Worm (Caenorhabditis elegans): ENCODE results near the gene ZK1067.4.

- no peak for TF ChIP-seq cog-1 (tag; optimal IDR thresholded peaks at IDR 0.05)
- TF ChIP-seq tab-1 (GFP tag; IDR thresholded peaks at IDR 0.05) = no peak
- TF ChIP-seq flt-1 (GFP tag; IDR thresholded peaks at IDR 0.05) = no peak
- no peak for TF ChIP-seq ztf-29 (GFP tag; IDR thresholded peaks at IDR 0.05)
- no peak for TF ChIP-seq klf-2 (GFP tag; conservative IDR thresholded peaks at IDR 0.05)
- TF ChIP-seq ztf-23 (GFP tag; IDR thresholded peaks at IDR 0.05) = no peak
- TF ChIP-seq T22C8.4 (GFP tag; IDR thresholded peaks at IDR 0.05) = no peak
Measured at ce11 chrII:9261403-9261802, 51.2 kb downstream of the ZK1067.4 start.

Measured in whole organism, midembryonic.